Worm (Caenorhabditis elegans) whole organism, L1 larva: ENCODE data around the gene col-152.

Experiments
- C04F5.9 ChIP-seq: sonication (generic microtip); optimal IDR thresholded peaks from 2 replicates; lab custom pipeline; 2016; ENCODE audit warnings: missing genetic modification characterization, missing compliant biosample characterization
- C16A3.4 ChIP-seq: fragments of 150-350 bp; optimal IDR thresholded peaks from 2 replicates; lab custom pipeline; 2014; ENCODE audit warnings: missing biosample characterization, missing genetic modification characterization
- C34B4.2 ChIP-seq: sonication (generic microtip); optimal IDR thresholded peaks from 2 replicates; lab custom pipeline; 2017; ENCODE audit warnings: mild to moderate bottlenecking, missing genetic modification characterization, missing compliant biosample characterization
- aha-1 ChIP-seq: fragments of 150-350 bp; optimal IDR thresholded peaks from 2 replicates; lab custom pipeline; 2014; ENCODE audit warnings: missing biosample characterization, missing genetic modification characterization
- alr-1 ChIP-seq: fragments of 200-800 bp; sonication (Bioruptor generic); optimal IDR thresholded peaks from 2 replicates; lab custom pipeline; 2018; ENCODE audit warnings: borderline replicate concordance, mild to moderate bottlenecking, missing genetic modification characterization, missing compliant biosample characterization
- aly-2 ChIP-seq: fragments of 150-350 bp; optimal IDR thresholded peaks from 2 replicates; lab custom pipeline; 2014; ENCODE audit warnings: missing biosample characterization, missing genetic modification characterization
- blmp-1 ChIP-seq: fragments of 150-350 bp; optimal IDR thresholded peaks from 2 replicates; lab custom pipeline; 2014; ENCODE audit warnings: missing biosample characterization, missing genetic modification characterization
- ceh-82 ChIP-seq, 3 experiments: fragments of 150-350 bp in 1 of 3; sonication (generic microtip) in 2 of 3; optimal IDR thresholded peaks; 2 replicates each; lab custom pipeline; 2014 to 2017; ENCODE audit warnings: missing biosample characterization in 3 of 3, missing genetic modification characterization in 3 of 3
- ceh-88 ChIP-seq: fragments of 200-800 bp; sonication (Bioruptor generic); IDR thresholded peaks from 2 replicates; pipeline ENCODE4 v1.3.6; 2022; ENCODE audit warnings: missing genetic modification characterization, missing compliant biosample characterization
- ceh-90 ChIP-seq: sonication (generic microtip); optimal IDR thresholded peaks from 2 replicates; lab custom pipeline; 2016; ENCODE audit warnings: missing genetic modification characterization, missing compliant biosample characterization
- ces-1 ChIP-seq: fragments of 150-350 bp; optimal IDR thresholded peaks from 2 replicates; lab custom pipeline; 2014; ENCODE audit warnings: missing biosample characterization, missing genetic modification reagents, missing genetic modification characterization
- dpl-1 ChIP-seq, 3 experiments: fragments of 150-350 bp in 2 of 3; sonication (generic microtip) in 1 of 3; optimal IDR thresholded peaks; 2 replicates each; lab custom pipeline; 2014 to 2017; ENCODE audit warnings: missing biosample characterization in 3 of 3, missing genetic modification characterization in 3 of 3, missing genetic modification reagents in 3 of 3
- dsc-1 ChIP-seq: sonication (generic microtip); optimal IDR thresholded peaks from 2 replicates; lab custom pipeline; 2016; ENCODE audit warnings: mild to moderate bottlenecking, missing genetic modification characterization, missing compliant biosample characterization
- efl-1 ChIP-seq, 4 experiments: fragments of 150-350 bp; optimal IDR thresholded peaks in 3 of 4; peaks in 1 of 4; 1 replicate in 1 of 4; 2 replicates in 3 of 4; lab custom pipeline; 2014; ENCODE audit warnings: missing biosample characterization in 2 of 4, missing genetic modification characterization in 2 of 4, missing genetic modification reagents in 2 of 4
- egl-13 ChIP-seq: sonication (generic microtip); optimal IDR thresholded peaks from 2 replicates; lab custom pipeline; 2016; ENCODE audit warnings: missing genotype, missing genetic modification reagents, missing genetic modification characterization, missing compliant biosample characterization
- elt-2 ChIP-seq: sonication (generic microtip); optimal IDR thresholded peaks from 2 replicates; lab custom pipeline; 2016; ENCODE audit warnings: missing genetic modification characterization, mild to moderate bottlenecking, inconsistent platforms, missing compliant biosample characterization, missing genetic modification reagents
- elt-3 ChIP-seq, 6 experiments: fragments of 150-350 bp in 1 of 6; sonication (generic microtip); optimal IDR thresholded peaks; 2 replicates each; lab custom pipeline; 2017 to 2018; ENCODE audit warnings: missing biosample characterization in 6 of 6, missing genetic modification characterization in 6 of 6, inconsistent platforms in 1 of 6
- fkh-8 ChIP-seq: sonication (generic microtip); optimal IDR thresholded peaks from 2 replicates; lab custom pipeline; 2016; ENCODE audit warnings: mild to moderate bottlenecking, missing genetic modification characterization, missing compliant biosample characterization
- fos-1 ChIP-seq: fragments of 150-350 bp; optimal IDR thresholded peaks from 2 replicates; lab custom pipeline; 2014; ENCODE audit warnings: missing biosample characterization, missing genetic modification characterization
- grh-1 ChIP-seq: fragments of 200-800 bp; sonication (Bioruptor generic); IDR thresholded peaks from 2 replicates; pipeline ENCODE4 v1.3.6; 2022; ENCODE audit warnings: missing genetic modification reagents, missing genetic modification characterization, missing compliant biosample characterization
- hlh-4 ChIP-seq: sonication (generic microtip); optimal IDR thresholded peaks from 2 replicates; lab custom pipeline; 2016; ENCODE audit warnings: mild to moderate bottlenecking, missing genetic modification characterization, missing compliant biosample characterization
- isw-1 ChIP-seq: fragments of 200-800 bp; sonication (Bioruptor generic); IDR thresholded peaks from 2 replicates; pipeline ENCODE4 v1.3.6; 2022; ENCODE audit warnings: missing genetic modification characterization, missing compliant biosample characterization
- jun-1 ChIP-seq: fragments of 150-350 bp; optimal IDR thresholded peaks from 2 replicates; lab custom pipeline; 2014; ENCODE audit warnings: missing biosample characterization, missing genetic modification reagents, missing genetic modification characterization
- lin-13 ChIP-seq: fragments of 150-350 bp; optimal IDR thresholded peaks from 2 replicates; lab custom pipeline; 2014; ENCODE audit warnings: missing biosample characterization, missing genetic modification reagents, missing genetic modification characterization
- lin-14 ChIP-seq: fragments of 200-800 bp; sonication (Bioruptor generic); optimal IDR thresholded peaks from 2 replicates; lab custom pipeline; 2018; ENCODE audit warnings: mild to moderate bottlenecking, missing genetic modification characterization, moderate library complexity, missing compliant biosample characterization
- lin-15B ChIP-seq: fragments of 150-350 bp; sonication (generic microtip); optimal IDR thresholded peaks from 3 replicates; lab custom pipeline; 2014; ENCODE audit warnings: missing biosample characterization, missing genetic modification characterization
- lin-35 ChIP-seq, 2 experiments: fragments of 150-350 bp; optimal IDR thresholded peaks; 2 replicates each; lab custom pipeline; 2014; ENCODE audit warnings: missing biosample characterization in 2 of 2, missing genetic modification characterization in 2 of 2, missing genetic modification reagents in 2 of 2
- lir-3 ChIP-seq: sonication (generic microtip); optimal IDR thresholded peaks from 2 replicates; lab custom pipeline; 2016; ENCODE audit warnings: mild to moderate bottlenecking, missing genetic modification characterization, moderate library complexity, missing compliant biosample characterization; ENCODE audit not compliant: poor library complexity
- lsy-2 ChIP-seq, 2 experiments: fragments of 150-350 bp; optimal IDR thresholded peaks; 2 replicates each; lab custom pipeline; 2014; ENCODE audit warnings: missing biosample characterization in 2 of 2, missing genetic modification characterization in 2 of 2
- mab-9 ChIP-seq: fragments of 200-800 bp; sonication (Bioruptor generic); IDR thresholded peaks from 2 replicates; pipeline ENCODE4 v1.3.6; 2022; ENCODE audit warnings: missing genetic modification reagents, missing genetic modification characterization, missing compliant biosample characterization
- mdl-1 ChIP-seq, 2 experiments: fragments of 150-350 bp; optimal IDR thresholded peaks; 2 replicates each; lab custom pipeline; 2014 to 2017; ENCODE audit warnings: missing biosample characterization in 2 of 2, missing genetic modification characterization in 2 of 2, inconsistent platforms in 1 of 2
- mef-2 ChIP-seq: fragments of 150-350 bp; optimal IDR thresholded peaks from 2 replicates; lab custom pipeline; 2014; ENCODE audit warnings: missing biosample characterization, missing genetic modification characterization
- mep-1 ChIP-seq: fragments of 150-350 bp; optimal IDR thresholded peaks from 2 replicates; lab custom pipeline; 2014; ENCODE audit warnings: missing biosample characterization, missing genetic modification characterization
- nhr-11 ChIP-seq: fragments of 150-350 bp; optimal IDR thresholded peaks from 2 replicates; lab custom pipeline; 2014; ENCODE audit warnings: missing biosample characterization, missing genetic modification characterization
- nhr-12 ChIP-seq: sonication (generic microtip); optimal IDR thresholded peaks from 2 replicates; lab custom pipeline; 2017; ENCODE audit warnings: missing biosample characterization, missing genetic modification characterization
- nhr-19 ChIP-seq: fragments of 200-800 bp; sonication (Bioruptor generic); conservative IDR thresholded peaks from 2 replicates; pipeline ENCODE4 v1.3.6; 2022; ENCODE audit warnings: missing genetic modification characterization, missing compliant biosample characterization
- nhr-84 ChIP-seq: sonication (generic microtip); optimal IDR thresholded peaks from 2 replicates; lab custom pipeline; 2017; ENCODE audit warnings: missing biosample characterization, missing genetic modification characterization
- nhr-90 ChIP-seq: sonication (generic microtip); optimal IDR thresholded peaks from 2 replicates; lab custom pipeline; 2016; ENCODE audit warnings: mild to moderate bottlenecking, missing genetic modification characterization, missing compliant biosample characterization; ENCODE audit not compliant: poor library complexity
- pag-3 ChIP-seq: sonication (generic microtip); optimal IDR thresholded peaks from 2 replicates; lab custom pipeline; 2017; ENCODE audit warnings: missing genetic modification characterization, mild to moderate bottlenecking, missing compliant biosample characterization, antibody characterized with exemption, borderline replicate concordance; ENCODE audit not compliant: insufficient read depth
- pax-3 ChIP-seq: fragments of 200-800 bp; sonication (Bioruptor generic); optimal IDR thresholded peaks from 2 replicates; lab custom pipeline; 2018; ENCODE audit warnings: mild to moderate bottlenecking, missing genetic modification characterization, moderate library complexity, missing compliant biosample characterization
- pqm-1 ChIP-seq: sonication (generic microtip); optimal IDR thresholded peaks from 3 replicates; lab custom pipeline; 2017; ENCODE audit warnings: missing biosample characterization, missing genetic modification characterization
- skn-1 ChIP-seq: fragments of 150-350 bp; optimal IDR thresholded peaks from 2 replicates; lab custom pipeline; 2014; ENCODE audit warnings: missing biosample characterization, missing genetic modification characterization
- snu-23 ChIP-seq: sonication (generic microtip); optimal IDR thresholded peaks from 2 replicates; lab custom pipeline; 2016; ENCODE audit warnings: missing genetic modification characterization, missing compliant biosample characterization
- sup-37 ChIP-seq: fragments of 200-800 bp; sonication (Bioruptor generic); optimal IDR thresholded peaks from 2 replicates; lab custom pipeline; 2018; ENCODE audit warnings: mild to moderate bottlenecking, missing genetic modification characterization, missing compliant biosample characterization
- swsn-7 ChIP-seq: sonication (generic microtip); optimal IDR thresholded peaks from 2 replicates; lab custom pipeline; 2016; ENCODE audit warnings: missing genetic modification characterization, missing compliant biosample characterization
- tbx-2 ChIP-seq: sonication (generic microtip); optimal IDR thresholded peaks from 2 replicates; lab custom pipeline; 2016; ENCODE audit warnings: missing genetic modification characterization, missing compliant biosample characterization
- unc-30 ChIP-seq: sonication (generic microtip); optimal IDR thresholded peaks from 2 replicates; lab custom pipeline; 2017; ENCODE audit warnings: missing biosample characterization, missing genetic modification characterization
- unc-62 ChIP-seq: fragments of 150-350 bp; optimal IDR thresholded peaks from 2 replicates; lab custom pipeline; 2014; ENCODE audit warnings: missing biosample characterization, missing genetic modification reagents, missing genetic modification characterization
- unc-86 ChIP-seq: sonication (generic microtip); optimal IDR thresholded peaks from 2 replicates; lab custom pipeline; 2016; ENCODE audit warnings: missing genetic modification characterization, missing compliant biosample characterization
- xbp-1 ChIP-seq: sonication (generic microtip); optimal IDR thresholded peaks from 2 replicates; lab custom pipeline; 2016; ENCODE audit warnings: missing genetic modification characterization, missing compliant biosample characterization
- zag-1 ChIP-seq: fragments of 150-350 bp; optimal IDR thresholded peaks from 2 replicates; lab custom pipeline; 2014; ENCODE audit warnings: missing biosample characterization, missing genetic modification characterization
- zip-4 ChIP-seq: fragments of 200-800 bp; sonication (Bioruptor generic); optimal IDR thresholded peaks from 2 replicates; lab custom pipeline; 2018; ENCODE audit warnings: mild to moderate bottlenecking, missing genetic modification characterization, moderate library complexity, missing compliant biosample characterization

col-152 gene

ce11 chrV:10578938-10579337, 18.2 kb downstream of the col-152 start, which contains the start of the genes erh-1 and lpd-9:
Gene erh-1 (minus strand): TSS chrV:10579141.
Gene lpd-9 (plus strand): TSS chrV:10579305.
- TF ChIP-seq ceh-90 (tag; lab: Kevin White, UChicago) = no peak
- peak; percentile 53 for TF ChIP-seq jun-1
- TF ChIP-seq lin-14 = no peak
- TF ChIP-seq ces-1 (GFP tag; lab: Kevin White, UChicago) = no peak
- peak; percentile 77 to 84 (median 79) for TF ChIP-seq ceh-82 (tag; optimal IDR thresholded peaks at IDR 0.05; lab: Kevin White, UChicago)
- no peak for TF ChIP-seq unc-30
- peak; percentile 75 for TF ChIP-seq egl-13
- TF ChIP-seq skn-1 (tag; lab: Kevin White, UChicago) = peak; percentile 74
- no peak for TF ChIP-seq fos-1 (tag; lab: Kevin White, UChicago)
- peak; percentile 80 for TF ChIP-seq unc-86 (tag; lab: Kevin White, UChicago)
- TF ChIP-seq mab-9 (GFP tag; lab: Robert Waterston, UW) = peak; percentile 76
- peak; percentile 87 for TF ChIP-seq tbx-2
- TF ChIP-seq nhr-90 (tag; lab: Kevin White, UChicago) = peak; percentile 85
- peak; percentile 85 for TF ChIP-seq xbp-1 (tag; lab: Kevin White, UChicago)
- TF ChIP-seq pax-3 (tag; lab: Kevin White, UChicago) = peak; percentile 19
- TF ChIP-seq dsc-1 = peak; percentile 88
- TF ChIP-seq swsn-7 (tag; lab: Kevin White, UChicago) = peak; percentile 87
- peak; percentile 6 for TF ChIP-seq lir-3
- peak; percentile 29 for TF ChIP-seq aly-2 (tag; lab: Kevin White, UChicago)
- peak; percentile 39 for TF ChIP-seq sup-37 (GFP tag; lab: Kevin White, UChicago)
- no peak for TF ChIP-seq zag-1 (tag; lab: Kevin White, UChicago)
- peak; percentile 53 for TF ChIP-seq pag-3 (tag; lab: Kevin White, UChicago)
- peak; percentile 85 for TF ChIP-seq nhr-19 (GFP tag; lab: Robert Waterston, UW)
- TF ChIP-seq efl-1 (optimal IDR thresholded peaks at IDR 0.05; lab: Kevin White, UChicago) = peak; percentile 76 to 83
- peak; percentile 77 to 98 for TF ChIP-seq efl-1 (GFP tag; optimal IDR thresholded peaks at IDR 0.05 in 1 of 2; lab: Kevin White, UChicago)
- TF ChIP-seq lin-13 = peak; percentile 17
- TF ChIP-seq fkh-8 (tag; lab: Kevin White, UChicago) = peak; percentile 55
- TF ChIP-seq zip-4 (GFP tag; lab: Kevin White, UChicago) = peak; percentile 59
- TF ChIP-seq nhr-12 (tag; lab: Kevin White, UChicago) = no peak
- TF ChIP-seq C04F5.9 (tag; lab: Kevin White, UChicago) = peak; percentile 53
- peak; percentile 37 for TF ChIP-seq nhr-11 (tag; lab: Kevin White, UChicago)
- no peak for TF ChIP-seq C34B4.2 (tag; lab: Kevin White, UChicago)
- peak in 1 of 2 experiments; percentile 25 for TF ChIP-seq mdl-1 (tag; optimal IDR thresholded peaks at IDR 0.05; lab: Kevin White, UChicago)
- no peak for TF ChIP-seq pqm-1
- TF ChIP-seq lin-35 (GFP tag; optimal IDR thresholded peaks at IDR 0.05; lab: Kevin White, UChicago) = peak; percentile 73 to 87
- TF ChIP-seq blmp-1 (tag; lab: Kevin White, UChicago) = peak; percentile 67
- peak; percentile 30 for TF ChIP-seq aha-1
- peak; percentile 72 for TF ChIP-seq isw-1 (GFP tag; lab: Robert Waterston, UW)
- TF ChIP-seq alr-1 (tag; lab: Kevin White, UChicago) = no peak
- TF ChIP-seq mef-2 (tag; lab: Kevin White, UChicago) = no peak
- peak; percentile 90 for TF ChIP-seq mep-1 (tag; lab: Kevin White, UChicago)
- no peak for TF ChIP-seq unc-62 (GFP tag; lab: Kevin White, UChicago)
- peak; percentile 78 to 86 for TF ChIP-seq lsy-2 (tag; optimal IDR thresholded peaks at IDR 0.05; lab: Kevin White, UChicago)
- no peak for TF ChIP-seq nhr-84
- TF ChIP-seq lin-15B (tag; lab: Kevin White, UChicago) = peak; percentile 52
- no peak for TF ChIP-seq hlh-4 (tag; lab: Kevin White, UChicago)
- peak; percentile 57 for TF ChIP-seq C16A3.4 (tag; lab: Kevin White, UChicago)
- peak; percentile 81 for TF ChIP-seq grh-1 (GFP tag; lab: Robert Waterston, UW)
- peak; percentile 75 to 83 (median 79) for TF ChIP-seq dpl-1 (GFP tag; optimal IDR thresholded peaks at IDR 0.05; lab: Kevin White, UChicago)
- TF ChIP-seq ceh-88 (GFP tag; lab: Robert Waterston, UW) = peak; percentile 21; the same call in 1 of the 2 replicates
- peak in 1 of 6 experiments; percentile 34 for TF ChIP-seq elt-3 (tag; optimal IDR thresholded peaks at IDR 0.05; lab: Kevin White, UChicago)
- peak; percentile 73 for TF ChIP-seq elt-2
- peak; percentile 80 for TF ChIP-seq snu-23 (GFP tag; lab: Kevin White, UChicago)
